Fruit fly (Drosophila melanogaster) Kc167 (cell line): ENCODE data around the gene comt.

ENCODE experiments used
- Sin3A ChIP-seq: fragments of >200 bp; optimal IDR thresholded peaks from 2 replicates; lab custom pipeline; 2018; ENCODE audit warnings: missing external identifiers
- h ChIP-seq: fragments of >200 bp; optimal IDR thresholded peaks from 3 replicates; lab custom pipeline; 2018; ENCODE audit warnings: missing external identifiers
- insv ChIP-seq: fragments of >200 bp; optimal IDR thresholded peaks from 3 replicates; lab custom pipeline; 2018; ENCODE audit warnings: missing external identifiers
- psq ChIP-seq: fragments of >200 bp; optimal IDR thresholded peaks from 2 replicates; lab custom pipeline; 2017; ENCODE audit warnings: missing external identifiers
- ttk ChIP-seq: sonication (Bioruptor generic); optimal IDR thresholded peaks from 2 replicates; lab custom pipeline; 2017; ENCODE audit warnings: missing external identifiers

- TF ChIP-seq insv (no peak), Sin3A (no peak), h (no peak), ttk (lab: Kevin White, UChicago) (no peak), psq (lab: Kevin White, UChicago) (no peak)
Observed at dm6 chrX:13256967-13257366, 1.9 kb upstream of the comt start.
